Worm (Caenorhabditis elegans): ENCODE results near the gene T20G5.9.
A peak's percentile ranks its signal among the peaks of the same experiment; 100 is the strongest.

The T20G5.9 gene

ce11 chrIII:10202894-10203871 is 6.5 kb upstream of the T20G5.9 start, which contains the start of gene chc-1:
Gene chc-1, plus strand, starts transcription at chrIII:10203821.
- TF ChIP-seq mdl-1 (tag; optimal IDR thresholded peaks at IDR 0.05) (peak in 1 of 2 experiments; percentile 18), C16A3.4 (tag; optimal IDR thresholded peaks at IDR 0.05) (peak; percentile 19), lin-15B (tag; optimal IDR thresholded peaks at IDR 0.05) (peak; percentile 70), alr-1 (tag; optimal IDR thresholded peaks at IDR 0.05; ENCODE audit: borderline replicate concordance) (no peak), lin-14 (GFP tag; optimal IDR thresholded peaks at IDR 0.05) (no peak), ets-5 (GFP tag; IDR thresholded peaks at IDR 0.05) (no peak), ceh-82 (tag; optimal IDR thresholded peaks at IDR 0.05) (peak in 1 of 3 experiments; percentile 57), fkh-8 (tag; optimal IDR thresholded peaks at IDR 0.05) (no peak), nhr-85 (tag) (peak; percentile 48), vab-15 (tag; optimal IDR thresholded peaks at IDR 0.05) (peak; percentile 2), nhr-71 (tag; optimal IDR thresholded peaks at IDR 0.05) (peak; percentile 17), lin-35 (GFP tag; optimal IDR thresholded peaks at IDR 0.05) (peak; percentile 45 to 57), dpl-1 (GFP tag; optimal IDR thresholded peaks at IDR 0.05) (peak; percentile 17 to 51 (median 30)), nhr-47 (tag; optimal IDR thresholded peaks at IDR 0.05) (peak; percentile 12), pqm-1 (tag; optimal IDR thresholded peaks at IDR 0.05) (no peak), skn-1 (tag; optimal IDR thresholded peaks at IDR 0.05) (peak; percentile 12), efl-1 (optimal IDR thresholded peaks at IDR 0.05) (peak; percentile 26 to 35), efl-1 (GFP tag; optimal IDR thresholded peaks at IDR 0.05 in 1 of 2) (peak in 1 of 2 experiments; percentile 43), nhr-77 (tag; optimal IDR thresholded peaks at IDR 0.05) (no peak), lsy-2 (tag; optimal IDR thresholded peaks at IDR 0.05) (peak in 1 of 2 experiments; percentile 71)

ce11 chrIII:10206352-10206751 is 3.3 kb upstream of the T20G5.9 start:
- TF ChIP-seq dpl-1 (GFP tag; optimal IDR thresholded peaks at IDR 0.05) (no peak), efl-1 (optimal IDR thresholded peaks at IDR 0.05) (no peak), efl-1 (GFP tag; optimal IDR thresholded peaks at IDR 0.05 in 1 of 2) (peak in 1 of 2 experiments; percentile 82)

- TF ChIP-seq swsn-7 (tag; optimal IDR thresholded peaks at IDR 0.05), result no peak
- no peak for TF ChIP-seq unc-62 (GFP tag; optimal IDR thresholded peaks at IDR 0.05)
- TF ChIP-seq elt-3 (tag; optimal IDR thresholded peaks at IDR 0.05), result no peak
- TF ChIP-seq mdl-1 (tag; optimal IDR thresholded peaks at IDR 0.05), result no peak
- TF ChIP-seq nhr-77 (tag; optimal IDR thresholded peaks at IDR 0.05), result no peak
- TF ChIP-seq elt-2 (tag; optimal IDR thresholded peaks at IDR 0.05), result no peak
- TF ChIP-seq lir-3 (tag; optimal IDR thresholded peaks at IDR 0.05; ENCODE audit: poor library complexity), result no peak
- TF ChIP-seq ceh-63 (GFP tag; optimal IDR thresholded peaks at IDR 0.05), result no peak
- TF ChIP-seq ztf-11 (tag; optimal IDR thresholded peaks at IDR 0.05), result no peak
- TF ChIP-seq lin-39 (tag; optimal IDR thresholded peaks at IDR 0.05), result no peak
- TF ChIP-seq alr-1 (tag; optimal IDR thresholded peaks at IDR 0.05; ENCODE audit: borderline replicate concordance), result no peak
- TF ChIP-seq fkh-8 (tag; optimal IDR thresholded peaks at IDR 0.05), result no peak
- no peak for TF ChIP-seq nhr-237 (tag; optimal IDR thresholded peaks at IDR 0.05)
These were observed 2.4 kb downstream of the T20G5.9 start, which contains the start of the genes blos-1 and best-18 for ce11 chrIII:10211889-10212494. Gene blos-1, minus strand, starts transcription at chrIII:10211946. Gene best-18, plus strand, starts transcription at chrIII:10212396.

- TF ChIP-seq lin-15B (tag; optimal IDR thresholded peaks at IDR 0.05) (no peak), ama-1 (optimal IDR thresholded peaks at IDR 0.05) (peak; percentile 86), nhr-85 (tag) (peak; percentile 4), egl-13 (tag; optimal IDR thresholded peaks at IDR 0.05) (no peak), nhr-237 (tag; optimal IDR thresholded peaks at IDR 0.05) (no peak), nhr-77 (tag; optimal IDR thresholded peaks at IDR 0.05) (no peak), egl-27 (tag; optimal IDR thresholded peaks at IDR 0.05) (no peak), mdl-1 (tag; optimal IDR thresholded peaks at IDR 0.05) (no peak), snu-23 (GFP tag; optimal IDR thresholded peaks at IDR 0.05) (peak; percentile 75), pax-3 (tag; optimal IDR thresholded peaks at IDR 0.05) (peak; percentile 59), unc-30 (tag; optimal IDR thresholded peaks at IDR 0.05) (no peak), nhr-20 (tag; optimal IDR thresholded peaks at IDR 0.05) (peak; percentile 45), rnt-1 (tag; optimal IDR thresholded peaks at IDR 0.05) (peak; percentile 48), skn-1 (tag; optimal IDR thresholded peaks at IDR 0.05) (no peak), lin-14 (GFP tag; optimal IDR thresholded peaks at IDR 0.05) (peak; percentile 24), aly-2 (tag; optimal IDR thresholded peaks at IDR 0.05) (peak; percentile 99), F16B12.6 (tag; optimal IDR thresholded peaks at IDR 0.05) (no peak), mab-9 (GFP tag; IDR thresholded peaks at IDR 0.05) (no peak), dpl-1 (GFP tag; optimal IDR thresholded peaks at IDR 0.05) (no peak), blmp-1 (tag; optimal IDR thresholded peaks at IDR 0.05) (no peak), sptf-1 (tag; optimal IDR thresholded peaks at IDR 0.05) (no peak)
These were observed 4.9 kb downstream of the T20G5.9 start for ce11 chrIII:10214540-10214979.

All from whole organism, L1 larva.